Fruit fly (Drosophila melanogaster) whole organism, embryonic: Measurements from ENCODE around the gene CG3117.

Experiments used
- Ada2b ChIP-seq: fragments of 200-800 bp; sonication (Bioruptor generic); IDR thresholded peaks from 2 replicates; pipeline ENCODE4 v1.3.6; 2022; ENCODE audit warnings: missing biosample characterization, missing genetic modification characterization
- Antp ChIP-seq: fragments of 200-800 bp; sonication (Bioruptor generic); optimal IDR thresholded peaks from 3 replicates; lab custom pipeline; 2016; ENCODE audit warnings: missing biosample characterization, missing genetic modification characterization
- BtbVII ChIP-seq: fragments of 200-800 bp; sonication (Bioruptor generic); optimal IDR thresholded peaks from 3 replicates; lab custom pipeline; 2017; ENCODE audit warnings: missing biosample characterization, mild to moderate bottlenecking, missing genetic modification characterization
- CG1024 ChIP-seq: fragments of 200-800 bp; sonication (Bioruptor generic); IDR thresholded peaks from 2 replicates; pipeline ENCODE4 v1.3.6; 2022; ENCODE audit warnings: missing biosample characterization, missing genetic modification characterization
- CG10565 ChIP-seq: fragments of 200-800 bp; sonication (Bioruptor generic); optimal IDR thresholded peaks from 3 replicates; lab custom pipeline; 2016; ENCODE audit warnings: missing biosample characterization, mild to moderate bottlenecking, missing genetic modification characterization
- CG11456 ChIP-seq: fragments of 200-800 bp; sonication (Bioruptor generic); IDR thresholded peaks from 3 replicates; pipeline ENCODE4 v1.3.6; 2022; ENCODE audit warnings: missing biosample characterization, missing genetic modification characterization
- CG12659 ChIP-seq: fragments of 200-800 bp; sonication (Bioruptor generic); optimal IDR thresholded peaks from 3 replicates; lab custom pipeline; 2017; ENCODE audit warnings: mild to moderate bottlenecking, missing biosample characterization, missing genetic modification reagents, missing genetic modification characterization
- CG12744 ChIP-seq: fragments of 200-800 bp; sonication (Bioruptor generic); optimal IDR thresholded peaks from 2 replicates; lab custom pipeline; 2016; ENCODE audit warnings: missing biosample characterization, missing genetic modification characterization
- CG13424 ChIP-seq: fragments of 200-800 bp; sonication (Bioruptor generic); optimal IDR thresholded peaks from 2 replicates; lab custom pipeline; 2019; ENCODE audit warnings: missing biosample characterization, mild to moderate bottlenecking, missing genetic modification characterization, moderate library complexity
- CG15073 ChIP-seq: fragments of 200-800 bp; sonication (Bioruptor generic); optimal IDR thresholded peaks from 2 replicates; lab custom pipeline; 2016; ENCODE audit warnings: missing biosample characterization, missing genetic modification characterization
- CG17328 ChIP-seq: fragments of 200-800 bp; sonication (Bioruptor generic); IDR thresholded peaks from 2 replicates; pipeline ENCODE4 v1.3.6; 2022; ENCODE audit warnings: missing biosample characterization, missing genetic modification characterization
- CG2129 ChIP-seq: fragments of 200-800 bp; sonication (Bioruptor generic); IDR thresholded peaks from 2 replicates; pipeline ENCODE4 v1.3.6; 2022; ENCODE audit warnings: missing biosample characterization, missing genetic modification characterization; ENCODE audit not compliant: partially characterized antibody
- CG2202 ChIP-seq: fragments of 200-800 bp; sonication (Bioruptor generic); optimal IDR thresholded peaks from 2 replicates; lab custom pipeline; 2018; ENCODE audit warnings: missing biosample characterization, mild to moderate bottlenecking, missing genetic modification characterization
- CG2889 ChIP-seq: fragments of 200-800 bp; sonication (Bioruptor generic); IDR thresholded peaks from 3 replicates; pipeline ENCODE4 v1.3.6; 2022; ENCODE audit warnings: missing biosample characterization, missing genetic modification characterization
- CG32767 ChIP-seq: fragments of 200-800 bp; sonication (Bioruptor generic); IDR thresholded peaks from 2 replicates; pipeline ENCODE4 v1.3.6; 2022; ENCODE audit warnings: missing biosample characterization, missing genetic modification characterization
- CG34224 ChIP-seq: fragments of 200-800 bp; sonication (Bioruptor generic); IDR thresholded peaks from 3 replicates; pipeline ENCODE4 v1.3.6; 2022; ENCODE audit warnings: missing biosample characterization, missing genetic modification characterization; ENCODE audit not compliant: partially characterized antibody
- CG4282 ChIP-seq: fragments of 200-800 bp; sonication (Bioruptor generic); optimal IDR thresholded peaks from 2 replicates; lab custom pipeline; 2016; ENCODE audit warnings: missing biosample characterization, missing genetic modification characterization
- CG4360 ChIP-seq: fragments of 200-800 bp; sonication (Bioruptor generic); IDR thresholded peaks from 2 replicates; pipeline ENCODE4 v1.3.6; 2022; ENCODE audit warnings: missing biosample characterization, missing genetic modification characterization
- CG4730 ChIP-seq: fragments of 200-800 bp; sonication (Bioruptor generic); IDR thresholded peaks from 2 replicates; pipeline ENCODE4 v1.3.6; 2022; ENCODE audit warnings: missing biosample characterization, missing genetic modification characterization
- CG6254 ChIP-seq: fragments of 200-800 bp; sonication (Bioruptor generic); optimal IDR thresholded peaks from 3 replicates; lab custom pipeline; 2017; ENCODE audit warnings: mild to moderate bottlenecking, missing biosample characterization, missing genetic modification reagents, missing genetic modification characterization
- CG6854 ChIP-seq: fragments of 200-800 bp; sonication (Bioruptor generic); optimal IDR thresholded peaks from 3 replicates; lab custom pipeline; 2017; ENCODE audit warnings: missing biosample characterization, mild to moderate bottlenecking, missing genetic modification characterization
- CG7839 ChIP-seq: fragments of 200-800 bp; sonication (Bioruptor generic); optimal IDR thresholded peaks from 3 replicates; lab custom pipeline; 2018; ENCODE audit warnings: missing biosample characterization, mild to moderate bottlenecking, missing genetic modification characterization, moderate library complexity
- CG7928 ChIP-seq: fragments of 200-800 bp; sonication (Bioruptor generic); optimal IDR thresholded peaks from 2 replicates; lab custom pipeline; 2017; ENCODE audit warnings: missing biosample characterization, mild to moderate bottlenecking, missing genetic modification characterization
- CG8290 ChIP-seq, 3 experiments: fragments of 200-800 bp; sonication (Bioruptor generic); optimal IDR thresholded peaks; 2 replicates each; lab custom pipeline; 2016 to 2019; ENCODE audit warnings: missing biosample characterization in 3 of 3, missing genetic modification characterization in 3 of 3, mild to moderate bottlenecking in 2 of 3, moderate library complexity in 1 of 3
- CG8765 ChIP-seq: fragments of 200-800 bp; sonication (Bioruptor generic); IDR thresholded peaks from 2 replicates; pipeline ENCODE4 v1.3.6; 2022; ENCODE audit warnings: missing biosample characterization, missing genetic modification characterization
- CHES-1-like ChIP-seq: fragments of 200-800 bp; sonication (Bioruptor generic); optimal IDR thresholded peaks from 2 replicates; lab custom pipeline; 2016; ENCODE audit warnings: missing biosample characterization, missing genetic modification characterization
- CrebB ChIP-seq: fragments of 200-800 bp; sonication (Bioruptor generic); optimal IDR thresholded peaks from 3 replicates; lab custom pipeline; 2018; ENCODE audit warnings: missing biosample characterization, mild to moderate bottlenecking, missing genetic modification characterization
- D19B ChIP-seq: fragments of 200-800 bp; sonication (Bioruptor generic); optimal IDR thresholded peaks from 2 replicates; lab custom pipeline; 2017; ENCODE audit warnings: missing biosample characterization, mild to moderate bottlenecking, missing genetic modification characterization
- Dll ChIP-seq: fragments of 200-800 bp; sonication (Bioruptor generic); IDR thresholded peaks from 4 replicates; pipeline ENCODE4 v1.3.6; 2022; ENCODE audit warnings: missing biosample characterization, missing genetic modification characterization; ENCODE audit not compliant: partially characterized antibody
- Drgx ChIP-seq: fragments of 200-800 bp; sonication (Bioruptor generic); IDR thresholded peaks from 2 replicates; pipeline ENCODE4 v1.3.6; 2022; ENCODE audit warnings: missing biosample characterization, missing genetic modification characterization
- Ptx1 ChIP-seq: fragments of 200-800 bp; sonication (Bioruptor generic); IDR thresholded peaks from 2 replicates; pipeline ENCODE4 v1.3.6; 2022; ENCODE audit warnings: missing biosample characterization, missing genetic modification characterization
- Ssrp ChIP-seq: fragments of 200-800 bp; sonication (Bioruptor generic); optimal IDR thresholded peaks from 2 replicates; lab custom pipeline; 2018; ENCODE audit warnings: missing biosample characterization, mild to moderate bottlenecking, missing genetic modification characterization, moderate library complexity
- Trl ChIP-seq, 3 experiments: fragments of >200 bp in 2 of 3; fragments of 200-800 bp in 1 of 3; sonication (Bioruptor generic) in 1 of 3; optimal IDR thresholded peaks; 2 replicates in 1 of 3; 3 replicates in 2 of 3; lab custom pipeline; 2016 to 2017; ENCODE audit warnings: missing biosample characterization in 1 of 3, missing genetic modification characterization in 1 of 3
- amos ChIP-seq: fragments of 200-800 bp; sonication (Bioruptor generic); IDR thresholded peaks from 2 replicates; pipeline ENCODE4 v1.3.6; 2022; ENCODE audit warnings: missing biosample characterization, missing genetic modification characterization; ENCODE audit not compliant: partially characterized antibody
- ap ChIP-seq: fragments of 200-800 bp; sonication (Bioruptor generic); IDR thresholded peaks from 2 replicates; pipeline ENCODE4 v1.3.6; 2022; ENCODE audit warnings: missing biosample characterization, missing genetic modification characterization
- bowl ChIP-seq: fragments of 200-800 bp; sonication (Bioruptor generic); IDR thresholded peaks from 2 replicates; pipeline ENCODE4 v1.3.6; 2022; ENCODE audit warnings: missing biosample characterization, missing genetic modification characterization
- btn ChIP-seq: fragments of 200-800 bp; sonication (Bioruptor generic); optimal IDR thresholded peaks from 2 replicates; lab custom pipeline; 2016; ENCODE audit warnings: missing biosample characterization, missing genetic modification characterization
- cas ChIP-seq: fragments of 200-800 bp; sonication (Bioruptor generic); IDR thresholded peaks from 2 replicates; pipeline ENCODE4 v1.3.6; 2022; ENCODE audit warnings: missing biosample characterization, missing genetic modification characterization
- chn ChIP-seq: fragments of 200-800 bp; sonication (Bioruptor generic); optimal IDR thresholded peaks from 2 replicates; lab custom pipeline; 2016; ENCODE audit warnings: missing biosample characterization, missing genetic modification characterization
- croc ChIP-seq: fragments of 200-800 bp; sonication (Bioruptor generic); conservative IDR thresholded peaks from 3 replicates; pipeline ENCODE4 v1.3.6; 2022; ENCODE audit warnings: missing biosample characterization, missing genetic modification characterization
- disco-r ChIP-seq: fragments of 200-800 bp; sonication (Bioruptor generic); optimal IDR thresholded peaks from 2 replicates; lab custom pipeline; 2016; ENCODE audit warnings: missing biosample characterization, missing genetic modification characterization
- dpn ChIP-seq, 2 experiments: fragments of 200-800 bp; sonication (Bioruptor generic); optimal IDR thresholded peaks; 3 replicates each; lab custom pipeline; 2016; ENCODE audit warnings: missing biosample characterization in 2 of 2, missing genetic modification characterization in 2 of 2
- ems ChIP-seq: fragments of 200-800 bp; sonication (Bioruptor generic); optimal IDR thresholded peaks from 3 replicates; lab custom pipeline; 2016; ENCODE audit warnings: missing biosample characterization, missing genetic modification characterization
- fru ChIP-seq: fragments of >200 bp; optimal IDR thresholded peaks from 2 replicates; lab custom pipeline; 2017
- gsb-n ChIP-seq: fragments of 200-800 bp; sonication (Bioruptor generic); optimal IDR thresholded peaks from 3 replicates; lab custom pipeline; 2018; ENCODE audit warnings: missing biosample characterization, mild to moderate bottlenecking, missing genetic modification characterization
- insv ChIP-seq, 2 experiments: fragments of 200-800 bp; sonication (Bioruptor generic); optimal IDR thresholded peaks; 3 replicates each; lab custom pipeline; 2016 to 2018; ENCODE audit warnings: missing biosample characterization in 2 of 2, missing genetic modification characterization in 2 of 2
- ranshi ChIP-seq: fragments of 200-800 bp; sonication (Bioruptor generic); IDR thresholded peaks from 2 replicates; pipeline ENCODE4 v1.3.6; 2022; ENCODE audit warnings: missing biosample characterization, missing genetic modification characterization
- sens ChIP-seq: fragments of 200-800 bp; sonication (Bioruptor generic); peaks from one replicate; lab custom pipeline; 2016; ENCODE audit warnings: missing biosample characterization, missing genetic modification characterization
- seq ChIP-seq: fragments of 200-800 bp; sonication (Bioruptor generic); IDR thresholded peaks from 2 replicates; pipeline ENCODE4 v1.3.6; 2022; ENCODE audit warnings: missing biosample characterization, missing genetic modification characterization
- ssp ChIP-seq: fragments of 200-800 bp; sonication (Bioruptor generic); IDR thresholded peaks from 2 replicates; pipeline ENCODE4 v1.3.6; 2022; ENCODE audit warnings: missing biosample characterization, missing genetic modification characterization
- stc ChIP-seq: fragments of 200-800 bp; sonication (Bioruptor generic); IDR thresholded peaks from 2 replicates; pipeline ENCODE4 v1.3.6; 2022; ENCODE audit warnings: missing biosample characterization, missing genetic modification characterization
- trh ChIP-seq: fragments of 200-800 bp; sonication (Bioruptor generic); optimal IDR thresholded peaks from 2 replicates; lab custom pipeline; 2016; ENCODE audit warnings: missing biosample characterization, missing genetic modification characterization

Gene CG3117

dm6 chr2L:2888859-2889443 is 41.9 kb upstream of the CG3117 start (continued):
- no peak for TF ChIP-seq Antp (GFP tag; lab: Kevin White, UChicago)
- no peak for TF ChIP-seq CG8765 (GFP tag; lab: Robert Waterston, UW)
- no peak for TF ChIP-seq CG4282 (GFP tag; lab: Kevin White, UChicago)
- no peak for TF ChIP-seq CHES-1-like (GFP tag; lab: Kevin White, UChicago)
- peak; percentile 70 to 86 for TF ChIP-seq Trl (optimal IDR thresholded peaks at IDR 0.05; lab: Kevin White, UChicago)
- no peak for TF ChIP-seq Trl (GFP tag; optimal IDR thresholded peaks at IDR 0.05; lab: Kevin White, UChicago)
- peak; percentile 45; the same call in 2 of the 3 replicates for TF ChIP-seq CG34224 (GFP tag; lab: Robert Waterston, UW)
- no peak for TF ChIP-seq ems (GFP tag; lab: Kevin White, UChicago)
- no peak for TF ChIP-seq ssp (GFP tag; lab: Robert Waterston, UW)
- no peak for TF ChIP-seq CG2129
- TF ChIP-seq CG4360 (GFP tag; lab: Robert Waterston, UW) = peak; percentile 99
- no peak for TF ChIP-seq CG17328 (GFP tag; lab: Robert Waterston, UW)
- no peak for TF ChIP-seq chn (GFP tag; lab: Kevin White, UChicago)
- no peak for TF ChIP-seq CG12659 (GFP tag; lab: Kevin White, UChicago)
- TF ChIP-seq fru (lab: Kevin White, UChicago) = no peak
- no peak for TF ChIP-seq CG12744
- TF ChIP-seq Ptx1 (GFP tag; lab: Robert Waterston, UW) = no peak
- TF ChIP-seq CG2202 = no peak
- TF ChIP-seq gsb-n (tag; lab: Kevin White, UChicago) = no peak
- no peak for TF ChIP-seq CG7839
- no peak for TF ChIP-seq Drgx
- TF ChIP-seq CG6254 (GFP tag; lab: Kevin White, UChicago) = no peak
- TF ChIP-seq bowl (GFP tag; lab: Robert Waterston, UW) = no peak
- TF ChIP-seq CG8290 (GFP tag; optimal IDR thresholded peaks at IDR 0.05; lab: Kevin White, UChicago) = no peak
- TF ChIP-seq CG8290 (tag; optimal IDR thresholded peaks at IDR 0.05; lab: Kevin White, UChicago) = no peak
- no peak for TF ChIP-seq CG1024 (GFP tag; lab: Robert Waterston, UW)
- no peak for TF ChIP-seq seq
- no peak for TF ChIP-seq CrebB (tag; lab: Kevin White, UChicago)
- no peak for TF ChIP-seq D19B (GFP tag; lab: Kevin White, UChicago)
- no peak for TF ChIP-seq CG7928
- TF ChIP-seq CG2889 (GFP tag; lab: Robert Waterston, UW) = no peak
- no peak for TF ChIP-seq stc (GFP tag; lab: Robert Waterston, UW)
- no peak for TF ChIP-seq Ssrp
- TF ChIP-seq CG6854 = no peak
- TF ChIP-seq CG13424 (tag; lab: Kevin White, UChicago) = no peak
- TF ChIP-seq CG10565 (GFP tag; lab: Kevin White, UChicago) = no peak
- no peak for TF ChIP-seq disco-r (GFP tag; lab: Kevin White, UChicago)
- TF ChIP-seq btn (GFP tag; lab: Kevin White, UChicago) = no peak
- no peak for TF ChIP-seq CG32767 (GFP tag; lab: Robert Waterston, UW)
- no peak for TF ChIP-seq croc (GFP tag; lab: Robert Waterston, UW)
- TF ChIP-seq ap (GFP tag; lab: Robert Waterston, UW) = no peak
- no peak for TF ChIP-seq trh (GFP tag; lab: Kevin White, UChicago)
- TF ChIP-seq CG4730 = no peak
- peak; percentile 28 for TF ChIP-seq sens (GFP tag; lab: Kevin White, UChicago)
- no peak for TF ChIP-seq Ada2b (GFP tag; lab: Robert Waterston, UW)
- no peak for TF ChIP-seq CG11456 (GFP tag; lab: Robert Waterston, UW)
- no peak for TF ChIP-seq BtbVII (GFP tag; lab: Kevin White, UChicago)
- TF ChIP-seq ranshi (GFP tag; lab: Robert Waterston, UW) = no peak
- TF ChIP-seq CG15073 = no peak
- no peak for TF ChIP-seq Dll (GFP tag; lab: Robert Waterston, UW)
- no peak for TF ChIP-seq dpn (GFP tag; optimal IDR thresholded peaks at IDR 0.05; lab: Kevin White, UChicago)
- TF ChIP-seq insv (GFP tag; optimal IDR thresholded peaks at IDR 0.05; lab: Kevin White, UChicago) = peak in 1 of 2 experiments; percentile 8
- no peak for TF ChIP-seq amos (GFP tag; lab: Robert Waterston, UW)
- TF ChIP-seq cas = no peak
